Fruit fly (Drosophila melanogaster) whole organism, embryonic: ENCODE measurements around the gene Vps29.

ENCODE experiments used
- Aef1 ChIP-seq: fragments of 200-800 bp; sonication (Bioruptor generic); IDR thresholded peaks from 3 replicates; pipeline ENCODE4 v1.3.6; 2022; ENCODE audit warnings: missing biosample characterization, missing genetic modification characterization
- CG10543 ChIP-seq: fragments of 200-800 bp; sonication (Bioruptor generic); optimal IDR thresholded peaks from 3 replicates; lab custom pipeline; 2017; ENCODE audit warnings: missing biosample characterization, mild to moderate bottlenecking, missing genetic modification characterization, moderate library complexity
- CG10654 ChIP-seq: fragments of 200-800 bp; sonication (Bioruptor generic); optimal IDR thresholded peaks from 2 replicates; lab custom pipeline; 2016; ENCODE audit warnings: missing biosample characterization, missing genetic modification characterization
- CG10979 ChIP-seq: fragments of 200-800 bp; sonication (Bioruptor generic); optimal IDR thresholded peaks from 2 replicates; lab custom pipeline; 2018; ENCODE audit warnings: missing biosample characterization, mild to moderate bottlenecking, missing genetic modification characterization, moderate library complexity
- CG11085 ChIP-seq: fragments of 200-800 bp; sonication (Bioruptor generic); IDR thresholded peaks from 2 replicates; pipeline ENCODE4 v1.3.6; 2022; ENCODE audit warnings: missing biosample characterization, missing genetic modification characterization
- CG12071 ChIP-seq: fragments of 200-800 bp; sonication (Bioruptor generic); optimal IDR thresholded peaks from 3 replicates; lab custom pipeline; 2018; ENCODE audit warnings: missing biosample characterization, mild to moderate bottlenecking, missing genetic modification characterization
- CG13123 ChIP-seq: fragments of 200-800 bp; sonication (Bioruptor generic); optimal IDR thresholded peaks from 2 replicates; lab custom pipeline; 2016; ENCODE audit warnings: missing biosample characterization, missing genetic modification characterization
- CG14014 ChIP-seq: fragments of 200-800 bp; sonication (Bioruptor generic); IDR thresholded peaks from 2 replicates; pipeline ENCODE4 v1.3.6; 2022; ENCODE audit warnings: missing biosample characterization, missing genetic modification characterization
- CG15073 ChIP-seq: fragments of 200-800 bp; sonication (Bioruptor generic); optimal IDR thresholded peaks from 2 replicates; lab custom pipeline; 2016; ENCODE audit warnings: missing biosample characterization, missing genetic modification characterization
- CG17328 ChIP-seq: fragments of 200-800 bp; sonication (Bioruptor generic); IDR thresholded peaks from 2 replicates; pipeline ENCODE4 v1.3.6; 2022; ENCODE audit warnings: missing biosample characterization, missing genetic modification characterization
- CG17359 ChIP-seq: fragments of 200-800 bp; sonication (Bioruptor generic); optimal IDR thresholded peaks from 3 replicates; lab custom pipeline; 2018; ENCODE audit warnings: missing biosample characterization, mild to moderate bottlenecking, missing genetic modification characterization, moderate library complexity
- CG18011 ChIP-seq: fragments of 200-800 bp; sonication (Bioruptor generic); optimal IDR thresholded peaks from 2 replicates; lab custom pipeline; 2017; ENCODE audit warnings: missing biosample characterization, missing genetic modification characterization, mild to moderate bottlenecking, moderate library complexity, missing genotype
- CG2202 ChIP-seq: fragments of 200-800 bp; sonication (Bioruptor generic); optimal IDR thresholded peaks from 2 replicates; lab custom pipeline; 2018; ENCODE audit warnings: missing biosample characterization, mild to moderate bottlenecking, missing genetic modification characterization
- CG2889 ChIP-seq: fragments of 200-800 bp; sonication (Bioruptor generic); IDR thresholded peaks from 3 replicates; pipeline ENCODE4 v1.3.6; 2022; ENCODE audit warnings: missing biosample characterization, missing genetic modification characterization
- CG30020 ChIP-seq: fragments of 200-800 bp; optimal IDR thresholded peaks from 2 replicates; lab custom pipeline; 2019; ENCODE audit warnings: missing biosample characterization, mild to moderate bottlenecking, missing genetic modification characterization, moderate library complexity
- CG30431 ChIP-seq: fragments of 200-800 bp; sonication (Bioruptor generic); optimal IDR thresholded peaks from 2 replicates; lab custom pipeline; 2017; ENCODE audit warnings: missing biosample characterization, missing genetic modification characterization
- CG34376 ChIP-seq: fragments of 200-800 bp; sonication (Bioruptor generic); optimal IDR thresholded peaks from 2 replicates; lab custom pipeline; 2018; ENCODE audit warnings: missing biosample characterization, mild to moderate bottlenecking, missing genetic modification characterization
- CG34422 ChIP-seq: fragments of 200-800 bp; sonication (Bioruptor generic); IDR thresholded peaks from 3 replicates; pipeline ENCODE4 v1.3.6; 2022; ENCODE audit warnings: missing biosample characterization, missing genetic modification characterization
- CG5180 ChIP-seq: fragments of 200-800 bp; sonication (Bioruptor generic); optimal IDR thresholded peaks from 3 replicates; lab custom pipeline; 2017; ENCODE audit warnings: missing biosample characterization, missing genetic modification characterization, mild to moderate bottlenecking, moderate library complexity, missing genetic modification reagents
- CG5953 ChIP-seq: fragments of 200-800 bp; sonication (Bioruptor generic); IDR thresholded peaks from 2 replicates; pipeline ENCODE4 v1.3.6; 2022; ENCODE audit warnings: missing biosample characterization, missing genetic modification characterization
- CG6654 ChIP-seq: fragments of 200-800 bp; sonication (Bioruptor generic); optimal IDR thresholded peaks from 2 replicates; lab custom pipeline; 2017; ENCODE audit warnings: missing biosample characterization, mild to moderate bottlenecking, missing genetic modification characterization
- CG6791 ChIP-seq: fragments of 200-800 bp; sonication (Bioruptor generic); IDR thresholded peaks from 3 replicates; pipeline ENCODE4 v1.3.6; 2022; ENCODE audit warnings: missing biosample characterization, missing genetic modification characterization; ENCODE audit not compliant: partially characterized antibody
- CG6854 ChIP-seq: fragments of 200-800 bp; sonication (Bioruptor generic); optimal IDR thresholded peaks from 3 replicates; lab custom pipeline; 2017; ENCODE audit warnings: missing biosample characterization, mild to moderate bottlenecking, missing genetic modification characterization
- CG7556 ChIP-seq: fragments of 200-800 bp; sonication (Bioruptor generic); optimal IDR thresholded peaks from 2 replicates; lab custom pipeline; 2017; ENCODE audit warnings: missing biosample characterization, mild to moderate bottlenecking, missing genetic modification characterization
- CG8290 ChIP-seq, 3 experiments: fragments of 200-800 bp; sonication (Bioruptor generic); optimal IDR thresholded peaks; 2 replicates each; lab custom pipeline; 2016 to 2019; ENCODE audit warnings: missing biosample characterization in 3 of 3, missing genetic modification characterization in 3 of 3, mild to moderate bottlenecking in 2 of 3, moderate library complexity in 1 of 3
- CG8478 ChIP-seq: fragments of >200 bp; optimal IDR thresholded peaks from 2 replicates; lab custom pipeline; 2018
- CG9727 ChIP-seq: fragments of 200-800 bp; sonication (Bioruptor generic); optimal IDR thresholded peaks from 3 replicates; lab custom pipeline; 2017; ENCODE audit warnings: missing biosample characterization, mild to moderate bottlenecking, missing genetic modification characterization
- CG9797 ChIP-seq: fragments of 200-800 bp; sonication (Bioruptor generic); optimal IDR thresholded peaks from 3 replicates; lab custom pipeline; 2018; ENCODE audit warnings: missing biosample characterization, mild to moderate bottlenecking, missing genetic modification characterization
- CG9932 ChIP-seq: fragments of 200-800 bp; sonication (Bioruptor generic); IDR thresholded peaks from 2 replicates; pipeline ENCODE4 v1.3.6; 2022; ENCODE audit warnings: missing biosample characterization, missing genetic modification characterization
- D ChIP-seq, 2 experiments: fragments of 200-800 bp in 1 of 2; fragments of >200 bp in 1 of 2; sonication (Bioruptor generic) in 1 of 2; optimal IDR thresholded peaks; 2 replicates in 1 of 2; 3 replicates in 1 of 2; lab custom pipeline; 2017; ENCODE audit warnings: mild to moderate bottlenecking in 1 of 2, missing biosample characterization in 1 of 2, missing genetic modification characterization in 1 of 2, missing genetic modification reagents in 1 of 2
- Dad ChIP-seq: fragments of 200-800 bp; sonication (Bioruptor generic); optimal IDR thresholded peaks from 3 replicates; lab custom pipeline; 2016; ENCODE audit warnings: missing biosample characterization, missing genetic modification characterization
- Dbx ChIP-seq: fragments of 200-800 bp; sonication (Bioruptor generic); IDR thresholded peaks from 3 replicates; pipeline ENCODE4 v1.3.6; 2022; ENCODE audit warnings: missing biosample characterization, missing genetic modification characterization
- Dek ChIP-seq: fragments of 200-800 bp; sonication (Bioruptor generic); optimal IDR thresholded peaks from 3 replicates; lab custom pipeline; 2019; ENCODE audit warnings: missing biosample characterization, mild to moderate bottlenecking, missing genetic modification characterization, moderate library complexity
- Fer3 ChIP-seq: fragments of 200-800 bp; sonication (Bioruptor generic); optimal IDR thresholded peaks from 2 replicates; lab custom pipeline; 2018; ENCODE audit warnings: missing biosample characterization, mild to moderate bottlenecking, missing genetic modification characterization, moderate library complexity
- Hand ChIP-seq: fragments of 200-800 bp; sonication (Bioruptor generic); optimal IDR thresholded peaks from 2 replicates; lab custom pipeline; 2017; ENCODE audit warnings: mild to moderate bottlenecking, missing biosample characterization, missing genetic modification reagents, missing genetic modification characterization
- Hr3 ChIP-seq: fragments of 200-800 bp; sonication (Bioruptor generic); optimal IDR thresholded peaks from 3 replicates; lab custom pipeline; 2016; ENCODE audit warnings: missing biosample characterization, missing genetic modification characterization
- Mes4 ChIP-seq: fragments of 200-800 bp; sonication (Bioruptor generic); optimal IDR thresholded peaks from 2 replicates; lab custom pipeline; 2016; ENCODE audit warnings: missing biosample characterization, missing genetic modification characterization
- aop ChIP-seq: fragments of 200-800 bp; sonication (Bioruptor generic); IDR thresholded peaks from 2 replicates; pipeline ENCODE4 v1.3.6; 2022; ENCODE audit warnings: missing biosample characterization, missing genetic modification characterization
- emc ChIP-seq: fragments of 200-800 bp; sonication (Bioruptor generic); optimal IDR thresholded peaks from 2 replicates; lab custom pipeline; 2016; ENCODE audit warnings: missing biosample characterization, missing genetic modification characterization
- ems ChIP-seq: fragments of 200-800 bp; sonication (Bioruptor generic); optimal IDR thresholded peaks from 3 replicates; lab custom pipeline; 2016; ENCODE audit warnings: missing biosample characterization, missing genetic modification characterization
- fru ChIP-seq: fragments of >200 bp; optimal IDR thresholded peaks from 2 replicates; lab custom pipeline; 2017
- mirr ChIP-seq: fragments of 200-800 bp; sonication (Bioruptor generic); optimal IDR thresholded peaks from 3 replicates; lab custom pipeline; 2018; ENCODE audit warnings: missing biosample characterization, mild to moderate bottlenecking, missing genetic modification characterization
- pita ChIP-seq: fragments of 200-800 bp; sonication (Bioruptor generic); optimal IDR thresholded peaks from 2 replicates; lab custom pipeline; 2017; ENCODE audit warnings: missing biosample characterization, mild to moderate bottlenecking, missing genetic modification characterization
- psq ChIP-seq: fragments of 200-800 bp; sonication (Bioruptor generic); optimal IDR thresholded peaks from 2 replicates; lab custom pipeline; 2017; ENCODE audit warnings: missing biosample characterization, missing genetic modification characterization
- seq ChIP-seq: fragments of 200-800 bp; sonication (Bioruptor generic); IDR thresholded peaks from 2 replicates; pipeline ENCODE4 v1.3.6; 2022; ENCODE audit warnings: missing biosample characterization, missing genetic modification characterization
- sima ChIP-seq: fragments of 200-800 bp; sonication (Bioruptor generic); optimal IDR thresholded peaks from 2 replicates; lab custom pipeline; 2016; ENCODE audit warnings: missing biosample characterization, missing genetic modification characterization
- sug ChIP-seq: fragments of 200-800 bp; optimal IDR thresholded peaks from 2 replicates; lab custom pipeline; 2019; ENCODE audit warnings: missing biosample characterization, mild to moderate bottlenecking, missing genetic modification characterization, moderate library complexity
- tgo ChIP-seq: fragments of 200-800 bp; sonication (Bioruptor generic); IDR thresholded peaks from 3 replicates; pipeline ENCODE4 v1.3.6; 2022; ENCODE audit warnings: missing biosample characterization, missing genetic modification characterization
- trem ChIP-seq: fragments of 200-800 bp; optimal IDR thresholded peaks from 3 replicates; lab custom pipeline; 2019; ENCODE audit warnings: missing biosample characterization, mild to moderate bottlenecking, missing genetic modification characterization, moderate library complexity
- zen ChIP-seq: fragments of 200-800 bp; sonication (Bioruptor generic); optimal IDR thresholded peaks from 3 replicates; lab custom pipeline; 2018; ENCODE audit warnings: missing biosample characterization, mild to moderate bottlenecking, missing genetic modification characterization, moderate library complexity

The Vps29 gene

DNA sequence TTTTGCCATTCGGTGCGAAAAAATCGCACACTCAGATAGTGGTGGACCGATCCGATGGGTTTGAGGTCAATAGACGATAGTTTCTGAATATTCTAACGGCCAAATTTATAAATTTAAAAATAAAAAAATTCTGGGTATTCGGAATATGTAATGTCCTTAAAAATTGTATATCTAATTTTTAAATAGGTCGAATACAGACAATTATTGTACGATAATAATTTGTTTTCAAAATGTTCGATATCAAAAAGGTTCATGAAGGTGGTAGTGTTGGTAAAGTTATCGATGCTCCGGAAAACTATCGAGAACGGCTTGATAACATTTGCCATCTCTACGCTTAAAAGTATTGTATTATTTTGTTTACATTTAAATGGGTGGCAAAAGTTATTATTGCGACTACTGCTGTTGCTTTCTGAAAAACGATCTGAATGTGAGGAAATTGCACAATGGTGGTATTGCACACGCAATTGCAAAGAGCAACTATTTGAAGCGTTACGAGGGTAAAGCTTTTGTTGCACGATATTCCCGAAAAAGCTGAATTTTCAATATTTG, 19.4 kb downstream of the Vps29 start, which contains the start of the genes CG31922 and Plap (continued):
- TF ChIP-seq sug (tag; lab: Kevin White, UChicago) (peak; percentile 87), CG2202 (tag; lab: Kevin White, UChicago) (peak; percentile 9), zen (tag; lab: Kevin White, UChicago) (peak; percentile 37), pita (no peak), fru (lab: Kevin White, UChicago) (no peak), CG10543 (GFP tag; lab: Kevin White, UChicago) (peak; percentile 80), CG34376 (GFP tag; lab: Kevin White, UChicago) (peak; percentile 77), CG12071 (GFP tag; lab: Kevin White, UChicago) (no peak), CG6791 (GFP tag; lab: Robert Waterston, UW) (peak; percentile 77; the same call in 2 of the 3 replicates), CG9932 (GFP tag; lab: Robert Waterston, UW) (peak; percentile 89), CG8290 (GFP tag; optimal IDR thresholded peaks at IDR 0.05; lab: Kevin White, UChicago) (no peak), CG8290 (tag; optimal IDR thresholded peaks at IDR 0.05; lab: Kevin White, UChicago) (peak in 1 of 2 experiments; percentile 19), CG17328 (GFP tag; lab: Robert Waterston, UW) (peak; percentile 17; the same call in 1 of the 2 replicates), emc (GFP tag; lab: Kevin White, UChicago) (peak; percentile 29), CG11085 (GFP tag; lab: Robert Waterston, UW) (0 out of 2 replicates have a peak, but pooled peaks have one; percentile 17), seq (GFP tag; lab: Robert Waterston, UW) (peak; percentile 32; the same call in 1 of the 2 replicates), Mes4 (GFP tag; lab: Kevin White, UChicago) (no peak), Dek (tag; lab: Kevin White, UChicago) (peak; percentile 67), trem (tag; lab: Kevin White, UChicago) (peak; percentile 86), CG10654 (GFP tag; lab: Kevin White, UChicago) (peak; percentile 50), Dad (GFP tag; lab: Kevin White, UChicago) (peak; percentile 60), CG34422 (GFP tag; lab: Robert Waterston, UW) (no peak), D (optimal IDR thresholded peaks at IDR 0.05; lab: Kevin White, UChicago) (no peak), D (GFP tag; optimal IDR thresholded peaks at IDR 0.05; lab: Kevin White, UChicago) (peak; percentile 28), CG7556 (peak; percentile 48), CG6854 (GFP tag; lab: Kevin White, UChicago) (no peak), CG9727 (peak; percentile 71), CG6654 (GFP tag; lab: Kevin White, UChicago) (no peak), ems (GFP tag; lab: Kevin White, UChicago) (peak; percentile 71), Fer3 (tag; lab: Kevin White, UChicago) (peak; percentile 58), CG2889 (no peak), tgo (GFP tag; lab: Robert Waterston, UW) (peak; percentile 61; the same call in 1 of the 3 replicates), CG13123 (GFP tag; lab: Kevin White, UChicago) (peak; percentile 47), CG14014 (0 out of 2 replicates have a peak, but pooled peaks have one; percentile 30), mirr (no peak), CG18011 (GFP tag; lab: Kevin White, UChicago) (peak; percentile 53), Hr3 (GFP tag; lab: Kevin White, UChicago) (peak; percentile 86), CG15073 (GFP tag; lab: Kevin White, UChicago) (no peak), CG5180 (GFP tag; lab: Kevin White, UChicago) (no peak), CG17359 (peak; percentile 40), CG5953 (GFP tag; lab: Robert Waterston, UW) (no peak), sima (GFP tag; lab: Kevin White, UChicago) (no peak), CG9797 (GFP tag; lab: Kevin White, UChicago) (peak; percentile 14), Hand (GFP tag; lab: Kevin White, UChicago) (no peak), psq (GFP tag; lab: Kevin White, UChicago) (peak; percentile 16), CG10979 (tag; lab: Kevin White, UChicago) (peak; percentile 54), Aef1 (peak; percentile 60; the same call in 2 of the 3 replicates), CG30431 (GFP tag; lab: Kevin White, UChicago) (no peak), Dbx (GFP tag; lab: Robert Waterston, UW) (peak; percentile 76; the same call in 2 of the 3 replicates), aop (no peak), CG30020 (peak; percentile 68), CG8478 (lab: Kevin White, UChicago) (no peak)
